Fruit fly (Drosophila melanogaster): ENCODE measurements around the gene cal1.

The cal1 gene

dm6 chr3R:17060244-17060664 is 27.8 kb upstream of the cal1 start (continued):
- TF ChIP-seq Dip3 (GFP tag; optimal IDR thresholded peaks at IDR 0.05), result peak; percentile 30
- TF ChIP-seq C15 (GFP tag; IDR thresholded peaks at IDR 0.05), result no peak
- TF ChIP-seq BtbVII (GFP tag; optimal IDR thresholded peaks at IDR 0.05), result peak; percentile 42
- TF ChIP-seq pzg (GFP tag; optimal IDR thresholded peaks at IDR 0.05), result no peak
- TF ChIP-seq CG2712 (tag; optimal IDR thresholded peaks at IDR 0.05), result peak; percentile 63
- TF ChIP-seq Vsx1 (GFP tag; optimal IDR thresholded peaks at IDR 0.05), result peak; percentile 24
- peak; percentile 41 for TF ChIP-seq Hr3 (GFP tag; optimal IDR thresholded peaks at IDR 0.05)
- TF ChIP-seq dimm (GFP tag; IDR thresholded peaks at IDR 0.05), result 0 out of 2 replicates have a peak, but pooled peaks have one; percentile 20
- TF ChIP-seq CG3838 (GFP tag; optimal IDR thresholded peaks at IDR 0.05), result no peak
- TF ChIP-seq CG14965 (GFP tag; optimal IDR thresholded peaks at IDR 0.05; ENCODE audit: borderline replicate concordance), result no peak
- peak; percentile 30 for TF ChIP-seq CG1233 (GFP tag; optimal IDR thresholded peaks at IDR 0.05)
- no peak for TF ChIP-seq inv (GFP tag; IDR thresholded peaks at IDR 0.05; ENCODE audit: partially characterized antibody)
- TF ChIP-seq CG6689 (GFP tag; IDR thresholded peaks at IDR 0.05), result 0 out of 2 replicates have a peak, but pooled peaks have one; percentile 44
- TF ChIP-seq CG12236 (GFP tag; optimal IDR thresholded peaks at IDR 0.05), result peak; percentile 32
- no peak for TF ChIP-seq CG11696 (GFP tag; IDR thresholded peaks at IDR 0.05)
- TF ChIP-seq CrebB (tag; optimal IDR thresholded peaks at IDR 0.05), result no peak
- peak; percentile 56 for TF ChIP-seq Max (GFP tag; optimal IDR thresholded peaks at IDR 0.05)
- peak; percentile 35 for TF ChIP-seq nau (GFP tag; optimal IDR thresholded peaks at IDR 0.05)
- no peak for TF ChIP-seq pfk (GFP tag; optimal IDR thresholded peaks at IDR 0.05)
- TF ChIP-seq Drgx (GFP tag; IDR thresholded peaks at IDR 0.05), result peak; percentile 72
- TF ChIP-seq HHEX (GFP tag; optimal IDR thresholded peaks at IDR 0.05), result peak; percentile 8
- peak; percentile 44 for TF ChIP-seq CG8924 (tag; optimal IDR thresholded peaks at IDR 0.05)
- peak; percentile 51 for TF ChIP-seq CG15696 (tag; optimal IDR thresholded peaks at IDR 0.05)
- no peak for TF ChIP-seq B-H2 (GFP tag; optimal IDR thresholded peaks at IDR 0.05)
- no peak for TF ChIP-seq peb (GFP tag; IDR thresholded peaks at IDR 0.05)
- no peak for TF ChIP-seq luna (GFP tag; optimal IDR thresholded peaks at IDR 0.05)
- TF ChIP-seq CG10209 (GFP tag; optimal IDR thresholded peaks at IDR 0.05), result peak; percentile 33
- TF ChIP-seq CG9437 (GFP tag; optimal IDR thresholded peaks at IDR 0.05), result peak; percentile 54
- peak; percentile 21 for TF ChIP-seq ewg (GFP tag; optimal IDR thresholded peaks at IDR 0.05)
- TF ChIP-seq Dfd (GFP tag; optimal IDR thresholded peaks at IDR 0.05), result no peak
- TF ChIP-seq esg (GFP tag; conservative IDR thresholded peaks at IDR 0.05), result 0 out of 2 replicates have a peak, but pooled peaks have one; percentile 23
- peak; percentile 47 for TF ChIP-seq CG12659 (GFP tag; optimal IDR thresholded peaks at IDR 0.05)
- peak; percentile 41 for TF ChIP-seq CG13775 (GFP tag; optimal IDR thresholded peaks at IDR 0.05)
- no peak for TF ChIP-seq usp (GFP tag; optimal IDR thresholded peaks at IDR 0.05)
- peak; percentile 1 for TF ChIP-seq bab2 (GFP tag; optimal IDR thresholded peaks at IDR 0.05)
- no peak for TF ChIP-seq Hmx (GFP tag; optimal IDR thresholded peaks at IDR 0.05)
- peak; percentile 12 for TF ChIP-seq NfI (GFP tag; optimal IDR thresholded peaks at IDR 0.05)
- TF ChIP-seq Usf (GFP tag; optimal IDR thresholded peaks at IDR 0.05), result peak; percentile 35
- peak; percentile 30 for TF ChIP-seq Nf-YB (GFP tag; optimal IDR thresholded peaks at IDR 0.05)
- 0 out of 2 replicates have a peak, but pooled peaks have one; percentile 25 for TF ChIP-seq HLH3B (GFP tag; IDR thresholded peaks at IDR 0.05)
- TF ChIP-seq dpn (GFP tag; optimal IDR thresholded peaks at IDR 0.05), result peak; percentile 13 to 49
- TF ChIP-seq CG17361 (GFP tag; IDR thresholded peaks at IDR 0.05), result peak; percentile 86
- TF ChIP-seq zfh2 (GFP tag; optimal IDR thresholded peaks at IDR 0.05), result peak; percentile 37
- TF ChIP-seq CG17328 (GFP tag; IDR thresholded peaks at IDR 0.05), result peak; percentile 21; the same call in 1 of the 2 replicates
- peak in 1 of 2 experiments; percentile 65 for TF ChIP-seq Hr51 (GFP tag; optimal IDR thresholded peaks at IDR 0.05)
- peak; percentile 50 for TF ChIP-seq Blimp-1 (GFP tag; optimal IDR thresholded peaks at IDR 0.05)
- TF ChIP-seq CG4360 (GFP tag; IDR thresholded peaks at IDR 0.05), result no peak
- no peak for TF ChIP-seq pros (GFP tag; optimal IDR thresholded peaks at IDR 0.05)
- TF ChIP-seq sna (GFP tag; IDR thresholded peaks at IDR 0.05; ENCODE audit: partially characterized antibody), result no peak
- peak; percentile 49; the same call in 1 of the 2 replicates for TF ChIP-seq wor (GFP tag; IDR thresholded peaks at IDR 0.05)

All from whole organism, embryonic.